Fruit fly (Drosophila melanogaster) whole organism, embryonic: ENCODE results near the gene Or7a.

Experiments
- B-H1 ChIP-seq: fragments of 200-800 bp; sonication (Bioruptor generic); IDR thresholded peaks from 3 replicates; pipeline ENCODE4 v1.3.6; 2022; ENCODE audit warnings: missing biosample characterization, missing genetic modification characterization
- CG10543 ChIP-seq: fragments of 200-800 bp; sonication (Bioruptor generic); optimal IDR thresholded peaks from 3 replicates; lab custom pipeline; 2017; ENCODE audit warnings: missing biosample characterization, mild to moderate bottlenecking, missing genetic modification characterization, moderate library complexity
- CG10654 ChIP-seq: fragments of 200-800 bp; sonication (Bioruptor generic); optimal IDR thresholded peaks from 2 replicates; lab custom pipeline; 2016; ENCODE audit warnings: missing biosample characterization, missing genetic modification characterization
- CG11696 ChIP-seq: fragments of 200-800 bp; sonication (Bioruptor generic); IDR thresholded peaks from 2 replicates; pipeline ENCODE4 v1.3.6; 2022; ENCODE audit warnings: missing biosample characterization, missing genetic modification characterization
- CG17328 ChIP-seq: fragments of 200-800 bp; sonication (Bioruptor generic); IDR thresholded peaks from 2 replicates; pipeline ENCODE4 v1.3.6; 2022; ENCODE audit warnings: missing biosample characterization, missing genetic modification characterization
- CG17802 ChIP-seq: fragments of 200-800 bp; sonication (Bioruptor generic); optimal IDR thresholded peaks from 2 replicates; lab custom pipeline; 2018; ENCODE audit warnings: missing biosample characterization, mild to moderate bottlenecking, missing genetic modification characterization, moderate library complexity
- CG18011 ChIP-seq: fragments of 200-800 bp; sonication (Bioruptor generic); optimal IDR thresholded peaks from 2 replicates; lab custom pipeline; 2017; ENCODE audit warnings: missing biosample characterization, missing genetic modification characterization, mild to moderate bottlenecking, moderate library complexity, missing genotype
- CG18619 ChIP-seq: fragments of 200-800 bp; sonication (Bioruptor generic); optimal IDR thresholded peaks from 3 replicates; lab custom pipeline; 2017; ENCODE audit warnings: missing biosample characterization, mild to moderate bottlenecking, missing genetic modification characterization
- CG18764 ChIP-seq: fragments of 200-800 bp; sonication (Bioruptor generic); optimal IDR thresholded peaks from 3 replicates; lab custom pipeline; 2016; ENCODE audit warnings: missing biosample characterization, missing genetic modification characterization
- CG5180 ChIP-seq: fragments of 200-800 bp; sonication (Bioruptor generic); optimal IDR thresholded peaks from 3 replicates; lab custom pipeline; 2017; ENCODE audit warnings: missing biosample characterization, missing genetic modification characterization, mild to moderate bottlenecking, moderate library complexity, missing genetic modification reagents
- CG6791 ChIP-seq: fragments of 200-800 bp; sonication (Bioruptor generic); IDR thresholded peaks from 3 replicates; pipeline ENCODE4 v1.3.6; 2022; ENCODE audit warnings: missing biosample characterization, missing genetic modification characterization; ENCODE audit not compliant: partially characterized antibody
- CG7357 ChIP-seq: fragments of 200-800 bp; sonication (Bioruptor generic); IDR thresholded peaks from 3 replicates; pipeline ENCODE4 v1.3.6; 2022; ENCODE audit warnings: missing biosample characterization, missing genetic modification characterization
- CG7987 ChIP-seq: fragments of 200-800 bp; sonication (Bioruptor generic); optimal IDR thresholded peaks from 2 replicates; lab custom pipeline; 2018; ENCODE audit warnings: missing biosample characterization, mild to moderate bottlenecking, missing genetic modification characterization, moderate library complexity
- CG8765 ChIP-seq: fragments of 200-800 bp; sonication (Bioruptor generic); IDR thresholded peaks from 2 replicates; pipeline ENCODE4 v1.3.6; 2022; ENCODE audit warnings: missing biosample characterization, missing genetic modification characterization
- CG9727 ChIP-seq: fragments of 200-800 bp; sonication (Bioruptor generic); optimal IDR thresholded peaks from 3 replicates; lab custom pipeline; 2017; ENCODE audit warnings: missing biosample characterization, mild to moderate bottlenecking, missing genetic modification characterization
- CTCF ChIP-seq: fragments of 200-800 bp; sonication (Bioruptor generic); optimal IDR thresholded peaks from 2 replicates; lab custom pipeline; 2017; ENCODE audit warnings: missing biosample characterization, mild to moderate bottlenecking, missing genetic modification characterization, moderate library complexity
- Camta ChIP-seq: fragments of 200-800 bp; sonication (Bioruptor generic); optimal IDR thresholded peaks from 2 replicates; lab custom pipeline; 2016; ENCODE audit warnings: missing biosample characterization, missing genetic modification characterization
- Deaf1 ChIP-seq: fragments of 200-800 bp; optimal IDR thresholded peaks from 3 replicates; lab custom pipeline; 2019; ENCODE audit warnings: missing biosample characterization, mild to moderate bottlenecking, missing genetic modification characterization, moderate library complexity
- Doc3 ChIP-seq: fragments of 200-800 bp; sonication (Bioruptor generic); IDR thresholded peaks from 3 replicates; pipeline ENCODE4 v1.3.6; 2022; ENCODE audit warnings: missing biosample characterization, missing genetic modification characterization; ENCODE audit not compliant: partially characterized antibody
- Drgx ChIP-seq: fragments of 200-800 bp; sonication (Bioruptor generic); IDR thresholded peaks from 2 replicates; pipeline ENCODE4 v1.3.6; 2022; ENCODE audit warnings: missing biosample characterization, missing genetic modification characterization
- E2f1 ChIP-seq: fragments of 200-800 bp; sonication (Bioruptor generic); IDR thresholded peaks from 2 replicates; pipeline ENCODE4 v1.3.6; 2022; ENCODE audit warnings: missing biosample characterization, missing genetic modification characterization
- Fer1 ChIP-seq: fragments of 200-800 bp; sonication (Bioruptor generic); optimal IDR thresholded peaks from 2 replicates; lab custom pipeline; 2017; ENCODE audit warnings: missing biosample characterization, mild to moderate bottlenecking, missing genetic modification characterization
- Fer3 ChIP-seq: fragments of 200-800 bp; sonication (Bioruptor generic); optimal IDR thresholded peaks from 2 replicates; lab custom pipeline; 2018; ENCODE audit warnings: missing biosample characterization, mild to moderate bottlenecking, missing genetic modification characterization, moderate library complexity
- Hey ChIP-seq: fragments of 200-800 bp; sonication (Bioruptor generic); optimal IDR thresholded peaks from 3 replicates; lab custom pipeline; 2018; ENCODE audit warnings: missing biosample characterization, mild to moderate bottlenecking, missing genetic modification characterization
- Mes4 ChIP-seq: fragments of 200-800 bp; sonication (Bioruptor generic); optimal IDR thresholded peaks from 2 replicates; lab custom pipeline; 2016; ENCODE audit warnings: missing biosample characterization, missing genetic modification characterization
- Nf-YC ChIP-seq: fragments of 200-800 bp; optimal IDR thresholded peaks from 3 replicates; lab custom pipeline; 2019; ENCODE audit warnings: missing biosample characterization, mild to moderate bottlenecking, missing genetic modification characterization, moderate library complexity
- Pdp1 ChIP-seq, 2 experiments: fragments of 200-800 bp; sonication (Bioruptor generic); optimal IDR thresholded peaks; 3 replicates each; lab custom pipeline; 2016; ENCODE audit warnings: missing biosample characterization in 2 of 2, missing genetic modification characterization in 2 of 2, mild to moderate bottlenecking in 1 of 2, moderate library complexity in 1 of 2
- Scr ChIP-seq: fragments of 200-800 bp; sonication (Bioruptor generic); IDR thresholded peaks from 2 replicates; pipeline ENCODE4 v1.3.6; 2022; ENCODE audit warnings: missing biosample characterization, missing genetic modification characterization; ENCODE audit not compliant: partially characterized antibody
- Vsx1 ChIP-seq: fragments of 200-800 bp; sonication (Bioruptor generic); optimal IDR thresholded peaks from 2 replicates; lab custom pipeline; 2017; ENCODE audit warnings: missing biosample characterization, mild to moderate bottlenecking, missing genetic modification characterization, missing genetic modification reagents
- aop ChIP-seq: fragments of 200-800 bp; sonication (Bioruptor generic); IDR thresholded peaks from 2 replicates; pipeline ENCODE4 v1.3.6; 2022; ENCODE audit warnings: missing biosample characterization, missing genetic modification characterization
- bowl ChIP-seq: fragments of 200-800 bp; sonication (Bioruptor generic); IDR thresholded peaks from 2 replicates; pipeline ENCODE4 v1.3.6; 2022; ENCODE audit warnings: missing biosample characterization, missing genetic modification characterization
- crc ChIP-seq: fragments of 200-800 bp; sonication (Bioruptor generic); optimal IDR thresholded peaks from 2 replicates; lab custom pipeline; 2016; ENCODE audit warnings: missing biosample characterization, missing genetic modification characterization
- croc ChIP-seq: fragments of 200-800 bp; sonication (Bioruptor generic); conservative IDR thresholded peaks from 3 replicates; pipeline ENCODE4 v1.3.6; 2022; ENCODE audit warnings: missing biosample characterization, missing genetic modification characterization
- eve ChIP-seq, 2 experiments: fragments of >200 bp; optimal IDR thresholded peaks; 2 replicates each; lab custom pipeline; 2017; ENCODE audit warnings: missing biosample characterization in 2 of 2, missing genetic modification characterization in 2 of 2
- exex ChIP-seq: fragments of 200-800 bp; sonication (Bioruptor generic); optimal IDR thresholded peaks from 4 replicates; lab custom pipeline; 2018; ENCODE audit warnings: missing biosample characterization, mild to moderate bottlenecking, missing genetic modification characterization, moderate library complexity
- nau ChIP-seq: fragments of 200-800 bp; sonication (Bioruptor generic); optimal IDR thresholded peaks from 3 replicates; lab custom pipeline; 2017; ENCODE audit warnings: missing biosample characterization, mild to moderate bottlenecking, missing genetic modification characterization, missing genetic modification reagents
- nerfin-1 ChIP-seq: fragments of 200-800 bp; sonication (Bioruptor generic); optimal IDR thresholded peaks from 3 replicates; lab custom pipeline; 2019; ENCODE audit warnings: missing biosample characterization, mild to moderate bottlenecking, missing genetic modification characterization, moderate library complexity
- org-1 ChIP-seq: fragments of 200-800 bp; sonication (Bioruptor generic); optimal IDR thresholded peaks from 2 replicates; lab custom pipeline; 2017; ENCODE audit warnings: missing biosample characterization, missing genetic modification characterization
- pfk ChIP-seq: fragments of 200-800 bp; sonication (Bioruptor generic); optimal IDR thresholded peaks from 2 replicates; lab custom pipeline; 2018; ENCODE audit warnings: missing biosample characterization, mild to moderate bottlenecking, missing genetic modification characterization, moderate library complexity
- schlank ChIP-seq: fragments of 200-800 bp; sonication (Bioruptor generic); optimal IDR thresholded peaks from 2 replicates; lab custom pipeline; 2018; ENCODE audit warnings: missing biosample characterization, mild to moderate bottlenecking, missing genetic modification characterization
- sna ChIP-seq: fragments of 200-800 bp; sonication (Bioruptor generic); IDR thresholded peaks from 2 replicates; pipeline ENCODE4 v1.3.6; 2022; ENCODE audit warnings: missing biosample characterization, missing genetic modification characterization; ENCODE audit not compliant: partially characterized antibody
- sqz ChIP-seq: fragments of 200-800 bp; sonication (Bioruptor generic); optimal IDR thresholded peaks from 3 replicates; lab custom pipeline; 2018; ENCODE audit warnings: missing biosample characterization, mild to moderate bottlenecking, missing genetic modification characterization
- sug ChIP-seq: fragments of 200-800 bp; optimal IDR thresholded peaks from 2 replicates; lab custom pipeline; 2019; ENCODE audit warnings: missing biosample characterization, mild to moderate bottlenecking, missing genetic modification characterization, moderate library complexity
- trh ChIP-seq: fragments of 200-800 bp; sonication (Bioruptor generic); optimal IDR thresholded peaks from 2 replicates; lab custom pipeline; 2016; ENCODE audit warnings: missing biosample characterization, missing genetic modification characterization
- vnd ChIP-seq: fragments of 200-800 bp; sonication (Bioruptor generic); IDR thresholded peaks from 3 replicates; pipeline ENCODE4 v1.3.6; 2022; ENCODE audit warnings: missing biosample characterization, missing genetic modification characterization; ENCODE audit not compliant: partially characterized antibody
- yki ChIP-seq: fragments of >200 bp; optimal IDR thresholded peaks from 3 replicates; lab custom pipeline; 2018
- zfh2 ChIP-seq: fragments of 200-800 bp; sonication (Bioruptor generic); optimal IDR thresholded peaks from 2 replicates; lab custom pipeline; 2016; ENCODE audit warnings: missing biosample characterization, missing genetic modification characterization

Or7a gene

DNA sequence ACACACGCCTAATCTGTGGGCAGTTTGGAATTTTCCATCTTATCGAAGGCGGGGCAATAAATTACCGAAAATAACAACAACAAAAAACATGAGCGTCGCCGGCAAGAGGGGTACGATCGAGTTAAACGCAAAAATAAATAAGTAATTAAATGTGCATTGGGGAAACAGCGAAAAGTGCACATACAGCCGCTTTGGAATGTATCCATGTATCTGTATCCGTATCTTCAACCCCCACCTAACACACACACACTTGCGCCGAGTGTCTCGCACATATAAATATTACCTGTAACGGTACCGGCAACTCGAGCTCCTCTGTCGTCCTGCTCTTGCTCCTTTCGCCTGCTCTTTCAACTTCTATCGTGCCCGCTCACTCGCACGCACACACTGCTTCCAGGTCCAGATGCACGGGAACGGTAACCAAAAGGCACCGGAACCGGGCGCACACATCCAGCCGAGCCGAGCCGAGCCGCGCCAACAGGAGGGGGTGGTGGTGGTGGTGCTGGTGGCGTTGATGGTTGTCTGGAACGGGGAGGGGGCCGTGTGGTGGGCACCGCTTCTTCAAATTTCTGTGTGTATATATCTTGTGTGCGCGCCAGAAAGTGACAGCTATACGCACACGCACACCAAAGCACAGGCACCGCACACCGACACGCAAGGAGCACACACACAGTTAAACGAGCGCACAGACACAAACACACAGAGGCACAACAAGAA is 24.0 kb downstream of the Or7a start (continued):
- TF ChIP-seq vnd (GFP tag; lab: Robert Waterston, UW): no peak
- peak; percentile 39 for TF ChIP-seq org-1
- peak; percentile 19 to 29 for TF ChIP-seq Pdp1 (GFP tag; optimal IDR thresholded peaks at IDR 0.05; lab: Kevin White, UChicago)
- no peak for TF ChIP-seq yki (lab: Kevin White, UChicago)
- TF ChIP-seq B-H1 (GFP tag; lab: Robert Waterston, UW): no peak
- TF ChIP-seq Camta (GFP tag; lab: Kevin White, UChicago): no peak
- no peak for TF ChIP-seq Fer3
- TF ChIP-seq, all 482 proteins: peak for 129

- TF ChIP-seq exex (tag; lab: Kevin White, UChicago): peak; percentile 73
- TF ChIP-seq pfk (GFP tag; lab: Kevin White, UChicago): peak; percentile 92
- TF ChIP-seq CG17802 (tag; lab: Kevin White, UChicago): peak; percentile 28
- no peak for TF ChIP-seq Nf-YC (tag; lab: Kevin White, UChicago)
- no peak for TF ChIP-seq crc (GFP tag; lab: Kevin White, UChicago)
- TF ChIP-seq sug (tag; lab: Kevin White, UChicago): peak; percentile 2
- TF ChIP-seq Vsx1 (GFP tag; lab: Kevin White, UChicago): peak; percentile 42
Observed at dm6 chrX:8140707-8141106, 24.8 kb downstream of the Or7a start.

dm6 chrX:8137285-8137684 is 28.2 kb downstream of the Or7a start:
- 0 out of 3 replicates have a peak, but pooled peaks have one; percentile 26 for TF ChIP-seq Doc3 (GFP tag; lab: Robert Waterston, UW)
- no peak for TF ChIP-seq vnd (GFP tag; lab: Robert Waterston, UW)
- no peak for TF ChIP-seq CG18011 (GFP tag; lab: Kevin White, UChicago)
- no peak for TF ChIP-seq Mes4 (GFP tag; lab: Kevin White, UChicago)
- TF ChIP-seq E2f1 (GFP tag; lab: Robert Waterston, UW): no peak
- TF ChIP-seq zfh2 (GFP tag; lab: Kevin White, UChicago): no peak
- no peak for TF ChIP-seq CTCF
- no peak for TF ChIP-seq schlank (tag; lab: Kevin White, UChicago)
- no peak for TF ChIP-seq Deaf1 (tag; lab: Kevin White, UChicago)
- no peak for TF ChIP-seq bowl (GFP tag; lab: Robert Waterston, UW)
- no peak for TF ChIP-seq CG9727
- TF ChIP-seq Fer1: no peak
- no peak for TF ChIP-seq CG11696 (GFP tag; lab: Robert Waterston, UW)
- no peak for TF ChIP-seq CG10654
- TF ChIP-seq eve (GFP tag; optimal IDR thresholded peaks at IDR 0.05; lab: Kevin White, UChicago): no peak
- TF ChIP-seq Drgx: no peak
- TF ChIP-seq CG7987 (GFP tag; lab: Kevin White, UChicago): no peak
- no peak for TF ChIP-seq CG10543 (GFP tag; lab: Kevin White, UChicago)
- TF ChIP-seq Scr (GFP tag; lab: Robert Waterston, UW): no peak
- TF ChIP-seq nerfin-1: no peak
- no peak for TF ChIP-seq CG7357 (GFP tag; lab: Robert Waterston, UW)
- no peak for TF ChIP-seq Hey (tag; lab: Kevin White, UChicago)
- TF ChIP-seq trh (GFP tag; lab: Kevin White, UChicago): no peak
- TF ChIP-seq crc (GFP tag; lab: Kevin White, UChicago): no peak
- TF ChIP-seq CG6791: peak; percentile 45; the same call in 1 of the 3 replicates
- no peak for TF ChIP-seq nau (GFP tag; lab: Kevin White, UChicago)
- TF ChIP-seq CG8765: no peak
- no peak for TF ChIP-seq CG17328 (GFP tag; lab: Robert Waterston, UW)
- no peak for TF ChIP-seq sqz (GFP tag; lab: Kevin White, UChicago)
- TF ChIP-seq sna (GFP tag; lab: Robert Waterston, UW): no peak
- TF ChIP-seq aop (GFP tag; lab: Robert Waterston, UW): no peak
- no peak for TF ChIP-seq croc (GFP tag; lab: Robert Waterston, UW)
- no peak for TF ChIP-seq CG18619
- TF ChIP-seq CG5180 (GFP tag; lab: Kevin White, UChicago): no peak
- TF ChIP-seq CG18764 (GFP tag; lab: Kevin White, UChicago): no peak
